Fruit fly (Drosophila melanogaster) whole organism: ENCODE data around the gene Tango1.

Experiments used
- psq ChIP-seq: fragments of >200 bp; optimal IDR thresholded peaks from 2 replicates; lab custom pipeline; 2017
- usp ChIP-seq: fragments of >200 bp; optimal IDR thresholded peaks from 2 replicates; lab custom pipeline; 2017; ENCODE audit warnings: missing biosample characterization, missing genetic modification characterization, mixed read lengths

dm6 chr2L:6610683-6611373 is 38.4 kb upstream of the Tango1 start, which contains the start of gene CG11050:
- no peak for TF ChIP-seq usp
- TF ChIP-seq psq (lab: Kevin White, UChicago) = no peak
